Worm (Caenorhabditis elegans) whole organism, young adult: ENCODE results near the gene nhr-238.

Source experiments
- B0035.1 ChIP-seq: sonication (generic microtip); optimal IDR thresholded peaks from 2 replicates; lab custom pipeline; 2016; ENCODE audit warnings: missing genetic modification characterization, mild to moderate bottlenecking, missing compliant biosample characterization, missing genotype, missing genetic modification reagents
- B0261.1 ChIP-seq: sonication (generic microtip); optimal IDR thresholded peaks from 2 replicates; lab custom pipeline; 2016; ENCODE audit warnings: mild to moderate bottlenecking, missing genetic modification characterization, moderate library complexity, missing compliant biosample characterization
- F23B12.7 ChIP-seq: sonication (generic microtip); optimal IDR thresholded peaks from 2 replicates; lab custom pipeline; 2017; ENCODE audit warnings: missing genetic modification characterization, mild to moderate bottlenecking, missing compliant biosample characterization, antibody characterized with exemption, moderate library complexity; ENCODE audit not compliant: insufficient read depth
- F33H1.4 ChIP-seq: fragments of 200-800 bp; sonication (Bioruptor generic); IDR thresholded peaks from 2 replicates; pipeline ENCODE4 v1.3.6; 2022; ENCODE audit warnings: missing genetic modification reagents, missing genetic modification characterization, missing compliant biosample characterization
- F37B4.10 ChIP-seq: fragments of 200-800 bp; sonication (Bioruptor generic); IDR thresholded peaks from 2 replicates; pipeline ENCODE4 v1.3.6; 2022; ENCODE audit warnings: missing genetic modification characterization, missing compliant biosample characterization
- K11D2.4 ChIP-seq: fragments of 200-800 bp; sonication (Bioruptor generic); IDR thresholded peaks from 2 replicates; pipeline ENCODE4 v1.3.6; 2022; ENCODE audit warnings: missing genetic modification reagents, missing genetic modification characterization, missing compliant biosample characterization
- K12H6.12 ChIP-seq: fragments of 200-800 bp; sonication (Bioruptor generic); optimal IDR thresholded peaks from 2 replicates; lab custom pipeline; 2018; ENCODE audit warnings: mild to moderate bottlenecking, missing genetic modification characterization, missing compliant biosample characterization
- T26A5.8 ChIP-seq: sonication (generic microtip); optimal IDR thresholded peaks from 2 replicates; lab custom pipeline; 2016; ENCODE audit warnings: missing genetic modification characterization, missing compliant biosample characterization
- ZK185.1 ChIP-seq: sonication (generic microtip); optimal IDR thresholded peaks from 2 replicates; lab custom pipeline; 2016; ENCODE audit warnings: mild to moderate bottlenecking, missing genetic modification characterization, missing compliant biosample characterization; ENCODE audit not compliant: poor library complexity, severe bottlenecking
- akir-1 ChIP-seq: fragments of 200-800 bp; sonication (Bioruptor generic); optimal IDR thresholded peaks from 2 replicates; lab custom pipeline; 2018; ENCODE audit warnings: mild to moderate bottlenecking, missing genetic modification characterization, moderate library complexity, missing compliant biosample characterization
- attf-3 ChIP-seq: fragments of 200-800 bp; sonication (Bioruptor generic); conservative IDR thresholded peaks from 2 replicates; pipeline ENCODE4 v1.3.6; 2022; ENCODE audit warnings: missing genetic modification reagents, missing genetic modification characterization, missing compliant biosample characterization
- bed-1 ChIP-seq: fragments of 200-800 bp; sonication (Bioruptor generic); IDR thresholded peaks from 2 replicates; pipeline ENCODE4 v1.3.6; 2022; ENCODE audit warnings: missing genetic modification reagents, missing genetic modification characterization, missing compliant biosample characterization
- cebp-2 ChIP-seq: fragments of 200-800 bp; sonication (Bioruptor generic); IDR thresholded peaks from 2 replicates; pipeline ENCODE4 v1.3.6; 2022; ENCODE audit warnings: missing genetic modification characterization, missing compliant biosample characterization
- ceh-100 ChIP-seq: fragments of 200-800 bp; sonication (Bioruptor generic); IDR thresholded peaks from 2 replicates; pipeline ENCODE4 v1.3.6; 2022; ENCODE audit warnings: missing genetic modification reagents, missing genetic modification characterization, missing compliant biosample characterization
- dox-1 ChIP-seq: fragments of 200-800 bp; sonication (Bioruptor generic); IDR thresholded peaks from 2 replicates; pipeline ENCODE4 v1.3.6; 2022; ENCODE audit warnings: missing genetic modification reagents, missing genetic modification characterization, missing compliant biosample characterization
- egl-18 ChIP-seq: fragments of 200-800 bp; sonication (Bioruptor generic); IDR thresholded peaks from 2 replicates; pipeline ENCODE4 v1.3.6; 2022; ENCODE audit warnings: missing genetic modification reagents, missing genetic modification characterization, missing compliant biosample characterization
- lin-35 ChIP-seq, 3 experiments: fragments of 150-350 bp in 2 of 3; sonication (generic microtip) in 1 of 3; optimal IDR thresholded peaks; 2 replicates each; lab custom pipeline; 2014 to 2018; ENCODE audit warnings: missing biosample characterization in 3 of 3, missing genetic modification characterization in 3 of 3, missing genetic modification reagents in 3 of 3
- madf-6 ChIP-seq: fragments of 200-800 bp; sonication (Bioruptor generic); IDR thresholded peaks from 2 replicates; pipeline ENCODE4 v1.3.6; 2022; ENCODE audit warnings: missing genetic modification reagents, missing genetic modification characterization, missing compliant biosample characterization
- madf-8 ChIP-seq: fragments of 200-800 bp; sonication (Bioruptor generic); conservative IDR thresholded peaks from 2 replicates; pipeline ENCODE4 v1.3.6; 2022; ENCODE audit warnings: missing genetic modification reagents, missing genetic modification characterization, missing compliant biosample characterization
- mcd-1 ChIP-seq: fragments of 200-800 bp; sonication (Bioruptor generic); IDR thresholded peaks from 2 replicates; pipeline ENCODE4 v1.3.6; 2022; ENCODE audit warnings: missing genetic modification reagents, missing genetic modification characterization, missing compliant biosample characterization
- mes-4 ChIP-seq: sonication (generic microtip); optimal IDR thresholded peaks from 2 replicates; lab custom pipeline; 2016; ENCODE audit warnings: missing genotype, missing genetic modification characterization, missing compliant biosample characterization
- nfya-2 ChIP-seq: fragments of 200-800 bp; sonication (Bioruptor generic); IDR thresholded peaks from 2 replicates; pipeline ENCODE4 v1.3.6; 2022; ENCODE audit warnings: missing genetic modification reagents, missing genetic modification characterization, missing compliant biosample characterization
- nhr-120 ChIP-seq: fragments of 200-800 bp; sonication (Bioruptor generic); IDR thresholded peaks from 2 replicates; pipeline ENCODE4 v1.3.6; 2022; ENCODE audit warnings: missing genetic modification characterization, missing compliant biosample characterization
- nhr-179 ChIP-seq: sonication (generic microtip); optimal IDR thresholded peaks from 2 replicates; lab custom pipeline; 2016; ENCODE audit warnings: mild to moderate bottlenecking, missing genetic modification characterization, missing compliant biosample characterization
- nhr-27 ChIP-seq: fragments of 200-800 bp; sonication (Bioruptor generic); optimal IDR thresholded peaks from 2 replicates; lab custom pipeline; 2018; ENCODE audit warnings: mild to moderate bottlenecking, missing genetic modification characterization, moderate library complexity, missing compliant biosample characterization
- nhr-80 ChIP-seq: sonication (generic microtip); optimal IDR thresholded peaks from 2 replicates; lab custom pipeline; 2016; ENCODE audit warnings: missing genetic modification characterization, missing compliant biosample characterization
- rec-8 ChIP-seq, 2 experiments: sonication (generic microtip); optimal IDR thresholded peaks; 2 replicates each; lab custom pipeline; 2016; ENCODE audit warnings: mild to moderate bottlenecking in 2 of 2, missing genetic modification characterization in 2 of 2, missing genetic modification reagents in 2 of 2, missing genotype in 2 of 2, missing biosample characterization in 1 of 2, missing compliant biosample characterization in 1 of 2, moderate library complexity in 1 of 2
- repo-1 ChIP-seq: sonication (generic microtip); optimal IDR thresholded peaks from 2 replicates; lab custom pipeline; 2017; ENCODE audit warnings: mild to moderate bottlenecking, missing genetic modification characterization, missing compliant biosample characterization
- sea-2 ChIP-seq: fragments of 200-800 bp; sonication (Bioruptor generic); IDR thresholded peaks from 2 replicates; pipeline ENCODE4 v1.3.6; 2022; ENCODE audit warnings: missing genetic modification characterization, missing compliant biosample characterization
- snpc-3.4 ChIP-seq: sonication (generic microtip); optimal IDR thresholded peaks from 2 replicates; lab custom pipeline; 2017; ENCODE audit warnings: missing genetic modification characterization, mild to moderate bottlenecking, missing compliant biosample characterization, antibody characterized with exemption, moderate library complexity, missing genotype, missing genetic modification reagents
- snpc-4 ChIP-seq, 5 experiments: fragments of 150-350 bp in 1 of 5; sonication (generic microtip) in 4 of 5; optimal IDR thresholded peaks; 2 replicates each; lab custom pipeline; 2014 to 2018; ENCODE audit warnings: missing genetic modification characterization in 5 of 5, missing biosample characterization in 3 of 5, antibody characterized with exemption in 2 of 5, mild to moderate bottlenecking in 2 of 5, missing compliant biosample characterization in 2 of 5, missing genotype in 2 of 5, moderate library complexity in 2 of 5, missing genetic modification reagents in 1 of 5
- tbx-9 ChIP-seq: sonication (generic microtip); optimal IDR thresholded peaks from 2 replicates; lab custom pipeline; 2016; ENCODE audit warnings: borderline replicate concordance, missing genetic modification characterization, inconsistent platforms, missing compliant biosample characterization
- zfh-2 ChIP-seq: fragments of 200-800 bp; sonication (Bioruptor generic); conservative IDR thresholded peaks from 2 replicates; pipeline ENCODE4 v1.3.6; 2022; ENCODE audit warnings: missing genetic modification reagents, missing genetic modification characterization, missing compliant biosample characterization
- ztf-22 ChIP-seq: fragments of 200-800 bp; sonication (Bioruptor generic); optimal IDR thresholded peaks from 2 replicates; lab custom pipeline; 2018; ENCODE audit warnings: mild to moderate bottlenecking, missing genetic modification characterization, moderate library complexity, missing compliant biosample characterization
- ztf-25 ChIP-seq: fragments of 200-800 bp; sonication (Bioruptor generic); IDR thresholded peaks from 2 replicates; pipeline ENCODE4 v1.3.6; 2022; ENCODE audit warnings: missing genetic modification reagents, missing genetic modification characterization, missing compliant biosample characterization
- ztf-3 ChIP-seq: fragments of 200-800 bp; sonication (Bioruptor generic); optimal IDR thresholded peaks from 2 replicates; lab custom pipeline; 2018; ENCODE audit warnings: mild to moderate bottlenecking, missing genetic modification characterization, missing compliant biosample characterization

The nhr-238 gene

DNA sequence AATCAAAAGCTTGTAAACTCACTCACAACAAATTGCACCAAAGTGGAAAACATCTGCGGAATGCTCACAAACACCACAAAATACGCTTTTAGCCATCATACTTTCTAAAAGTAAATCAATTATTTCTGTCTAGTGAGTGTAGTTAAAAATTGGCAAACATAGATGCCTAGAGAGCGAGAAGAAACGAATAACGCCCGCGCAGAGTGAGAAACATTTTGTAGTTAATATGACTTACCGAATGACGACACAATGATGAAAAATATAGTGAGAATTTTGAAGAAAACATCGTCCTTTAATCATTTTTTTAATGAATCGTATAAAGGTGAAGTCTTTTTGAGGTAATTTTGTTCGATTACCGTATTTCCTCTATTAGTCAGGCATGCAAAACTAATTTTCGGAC is at the start of gene nhr-238:
Gene nhr-238, minus strand, starts transcription at position 104 of the 400 bp plus-strand sequence.
- no peak for TF ChIP-seq ztf-22
- TF ChIP-seq lin-35 (GFP tag; optimal IDR thresholded peaks at IDR 0.05; lab: Kevin White, UChicago) = no peak
- no peak for TF ChIP-seq ztf-3 (GFP tag; lab: Kevin White, UChicago)
- no peak for TF ChIP-seq K12H6.12 (tag; lab: Kevin White, UChicago)
- no peak for TF ChIP-seq ZK185.1 (tag; lab: Kevin White, UChicago)
- TF ChIP-seq nfya-2 (GFP tag; lab: Robert Waterston, UW) = no peak
- no peak for TF ChIP-seq snpc-4 (GFP tag; optimal IDR thresholded peaks at IDR 0.05; lab: Kevin White, UChicago)
- TF ChIP-seq snpc-4 (tag; optimal IDR thresholded peaks at IDR 0.05; lab: Kevin White, UChicago) = no peak
- TF ChIP-seq nhr-80 (tag; lab: Kevin White, UChicago) = no peak

DNA sequence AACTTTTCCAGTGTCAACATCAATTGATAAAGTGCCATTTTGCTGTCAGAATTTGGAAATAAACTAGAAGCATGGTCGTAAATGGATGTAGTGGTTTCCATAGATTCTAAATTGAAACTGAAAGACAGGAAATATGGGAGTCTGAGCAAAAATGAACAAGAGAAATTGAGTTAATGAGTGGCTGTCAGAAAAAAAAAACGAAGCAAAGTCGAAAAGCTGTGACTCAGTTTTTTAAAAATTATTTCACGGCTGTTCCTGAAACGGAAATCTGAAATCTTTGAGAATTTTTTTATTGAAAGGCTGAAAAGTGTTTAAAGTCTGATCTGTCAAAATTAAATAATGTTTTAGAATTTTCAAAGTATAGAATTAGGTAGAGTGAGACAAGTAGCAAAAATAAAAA is 49.0 kb upstream of the nhr-238 start, which contains the start of gene srw-98:
Gene srw-98, minus strand, starts transcription at position 101 of the 400 bp plus-strand sequence.
- TF ChIP-seq mcd-1 (no peak), dox-1 (no peak), nhr-27 (no peak), K11D2.4 (GFP tag; lab: Robert Waterston, UW) (no peak)

DNA sequence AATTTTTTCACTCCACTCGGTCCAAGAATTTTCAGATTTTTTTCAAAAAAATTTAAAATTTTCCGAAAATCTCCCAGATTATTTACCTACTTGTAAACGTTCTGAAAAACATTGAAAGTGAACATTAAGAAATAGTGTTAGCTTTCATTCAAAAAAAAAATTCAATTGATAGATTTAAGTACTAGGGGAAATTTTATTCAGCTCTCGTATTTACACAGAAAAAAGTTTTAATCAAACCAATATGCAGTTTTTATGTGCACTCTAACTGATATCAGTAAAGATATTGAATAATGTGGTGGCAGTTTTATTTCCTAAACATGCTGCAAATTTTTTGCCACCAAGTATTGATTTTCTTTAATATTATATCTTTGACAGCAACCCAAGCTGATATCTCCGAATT is 39.0 kb upstream of the nhr-238 start, which contains the start of gene irld-42:
Gene irld-42, plus strand, starts transcription at position 301 of the 400 bp plus-strand sequence.
- no peak for TF ChIP-seq madf-8
- TF ChIP-seq B0261.1 (tag; lab: Kevin White, UChicago) = no peak
- no peak for TF ChIP-seq nhr-179 (tag; lab: Kevin White, UChicago)
- TF ChIP-seq cebp-2 = no peak
- TF ChIP-seq snpc-4 (GFP tag; optimal IDR thresholded peaks at IDR 0.05; lab: Kevin White, UChicago) = no peak
- TF ChIP-seq snpc-4 (tag; optimal IDR thresholded peaks at IDR 0.05; lab: Kevin White, UChicago) = no peak
- TF ChIP-seq, all 124 proteins: peak for 0

ce11 chrV:1666904-1667303 is 37.7 kb upstream of the nhr-238 start, which contains the start of gene K04F1.8:
Gene K04F1.8 (plus strand): TSS chrV:1667204.
- TF ChIP-seq tbx-9 (tag; lab: Kevin White, UChicago) (no peak), nhr-120 (GFP tag; lab: Robert Waterston, UW) (no peak), snpc-3.4 (tag; lab: Kevin White, UChicago) (no peak), egl-18 (GFP tag; lab: Robert Waterston, UW) (no peak), F23B12.7 (tag; lab: Kevin White, UChicago) (no peak)
- TF ChIP-seq, all 124 proteins: peak for 0

ce11 chrV:1664921-1665320 is 35.7 kb upstream of the nhr-238 start, which contains the start of gene K04F1.9:
Gene K04F1.9 (plus strand): TSS chrV:1665221.
- TF ChIP-seq ceh-100 (GFP tag; lab: Robert Waterston, UW) = no peak
- TF ChIP-seq ztf-25 (GFP tag; lab: Robert Waterston, UW) = no peak
- TF ChIP-seq tbx-9 (tag; lab: Kevin White, UChicago) = no peak
- no peak for TF ChIP-seq T26A5.8 (tag; lab: Kevin White, UChicago)
- no peak for TF ChIP-seq sea-2 (GFP tag; lab: Robert Waterston, UW)
- no peak for TF ChIP-seq repo-1 (tag; lab: Kevin White, UChicago)
- TF ChIP-seq mes-4 = no peak
- TF ChIP-seq F33H1.4 (GFP tag; lab: Robert Waterston, UW) = no peak
- TF ChIP-seq zfh-2 = no peak
- no peak for TF ChIP-seq K12H6.12 (tag; lab: Kevin White, UChicago)
- TF ChIP-seq attf-3 = no peak
- no peak for TF ChIP-seq rec-8 (tag; optimal IDR thresholded peaks at IDR 0.05; lab: Kevin White, UChicago)
- no peak for TF ChIP-seq F37B4.10 (GFP tag; lab: Robert Waterston, UW)
- no peak for TF ChIP-seq ztf-22
- TF ChIP-seq dox-1 = no peak
- no peak for TF ChIP-seq B0035.1 (tag; lab: Kevin White, UChicago)
- TF ChIP-seq bed-1 (GFP tag; lab: Robert Waterston, UW) = no peak
- no peak for TF ChIP-seq madf-6 (GFP tag; lab: Robert Waterston, UW)
- no peak for TF ChIP-seq akir-1 (GFP tag; lab: Kevin White, UChicago)
